Fruit fly (Drosophila melanogaster) S2 (cell line): Measurements from ENCODE around the gene CG33322.

Source experiments
- CG8478 ChIP-seq: fragments of >200 bp; optimal IDR thresholded peaks from 2 replicates; lab custom pipeline; 2018
- CTCF ChIP-seq, 2 experiments: fragments of >200 bp; optimal IDR thresholded peaks; 2 replicates each; lab custom pipeline; 2018

Gene CG33322

dm6 chr2L:20812283-20813189, 3.5 kb downstream of the CG33322 start:
- TF ChIP-seq CG8478 (lab: Kevin White, UChicago) (no peak), CTCF (optimal IDR thresholded peaks at IDR 0.05; lab: Kevin White, UChicago) (no peak)

DNA sequence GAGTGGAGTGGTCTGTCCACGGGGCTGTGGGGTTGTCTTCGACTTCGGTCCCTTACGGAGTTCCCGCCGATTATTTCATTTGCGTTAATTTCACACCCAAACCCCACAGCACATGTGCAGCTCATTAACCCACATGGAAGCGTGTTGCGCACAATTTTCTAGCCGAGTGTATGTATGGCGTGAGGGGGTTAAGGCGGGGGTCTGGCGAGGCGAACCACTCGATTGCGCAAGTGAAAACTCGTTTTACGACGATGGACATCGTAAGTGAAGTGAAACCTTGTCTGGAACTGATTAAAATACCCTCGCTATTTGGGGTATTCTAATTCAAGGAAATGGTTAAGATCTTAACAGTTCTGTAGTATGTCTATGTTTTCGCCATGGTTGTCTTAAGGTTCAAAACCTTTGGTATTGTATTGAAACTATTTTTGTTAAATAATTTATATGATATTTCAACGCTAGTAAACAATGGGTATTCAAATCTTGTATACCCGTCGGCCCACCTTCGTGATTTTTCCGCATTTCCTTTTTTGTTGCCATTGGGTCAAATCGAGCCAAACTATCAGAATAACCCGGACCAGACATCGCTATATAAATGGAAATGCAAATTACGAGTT, 4.9 kb downstream of the CG33322 start:
- TF ChIP-seq CTCF (optimal IDR thresholded peaks at IDR 0.05; lab: Kevin White, UChicago) (no peak), CG8478 (lab: Kevin White, UChicago) (no peak)

dm6 chr2L:20809229-20809628, 6.8 kb downstream of the CG33322 start:
- TF ChIP-seq CTCF (optimal IDR thresholded peaks at IDR 0.05; lab: Kevin White, UChicago) (no peak), CG8478 (lab: Kevin White, UChicago) (no peak)

dm6 chr2L:20808510-20809195, 7.4 kb downstream of the CG33322 start:
- TF ChIP-seq CG8478 (lab: Kevin White, UChicago) (no peak), CTCF (optimal IDR thresholded peaks at IDR 0.05; lab: Kevin White, UChicago) (no peak)

DNA sequence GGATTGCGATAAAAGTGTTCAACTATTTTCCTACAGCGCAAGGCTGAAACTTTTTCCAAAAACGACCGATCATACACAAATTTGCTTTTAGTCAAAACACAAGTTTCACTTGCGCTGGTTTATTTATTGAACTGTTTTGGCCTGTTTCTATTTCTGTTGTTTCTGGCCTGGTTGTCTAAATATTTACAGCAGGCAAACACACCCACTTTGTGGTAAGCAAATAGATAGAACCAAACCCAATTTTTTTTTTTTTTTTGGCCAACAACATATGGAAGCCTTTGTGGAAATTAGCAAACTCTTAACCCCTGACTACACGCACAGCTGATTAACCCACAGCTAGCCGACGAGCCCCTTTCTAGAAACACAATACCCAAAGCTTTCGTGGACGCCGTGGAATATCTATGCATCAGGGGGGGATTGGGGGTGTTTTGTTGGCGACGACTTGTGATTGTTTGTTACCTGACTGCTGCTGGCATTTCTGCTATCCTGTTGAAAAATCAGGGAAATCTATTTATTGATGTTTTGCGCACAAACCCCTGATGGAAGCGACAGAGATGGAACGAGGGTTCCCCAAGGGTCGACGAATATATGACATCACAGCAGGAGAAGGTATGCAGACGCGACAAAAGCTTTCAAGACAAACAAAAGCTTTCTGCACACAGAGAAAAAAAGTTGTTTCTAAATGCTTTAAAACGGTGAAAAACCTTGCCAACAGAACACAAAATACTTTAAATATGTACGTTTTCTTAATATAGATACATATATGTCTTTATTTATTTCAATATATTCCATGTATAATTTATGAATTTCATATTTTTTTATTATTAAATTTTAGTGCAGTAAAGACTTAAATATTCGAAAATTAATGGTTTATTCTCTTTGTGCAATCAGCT, 8.2 kb downstream of the CG33322 start:
- TF ChIP-seq CTCF (optimal IDR thresholded peaks at IDR 0.05; lab: Kevin White, UChicago) (no peak), CG8478 (lab: Kevin White, UChicago) (no peak)

dm6 chr2L:20806619-20807018, 9.4 kb downstream of the CG33322 start:
- TF ChIP-seq CG8478 (lab: Kevin White, UChicago) (no peak), CTCF (optimal IDR thresholded peaks at IDR 0.05; lab: Kevin White, UChicago) (no peak)

dm6 chr2L:20805624-20806339, 10.3 kb downstream of the CG33322 start:
- TF ChIP-seq CTCF (optimal IDR thresholded peaks at IDR 0.05; lab: Kevin White, UChicago) (no peak), CG8478 (lab: Kevin White, UChicago) (no peak)

DNA sequence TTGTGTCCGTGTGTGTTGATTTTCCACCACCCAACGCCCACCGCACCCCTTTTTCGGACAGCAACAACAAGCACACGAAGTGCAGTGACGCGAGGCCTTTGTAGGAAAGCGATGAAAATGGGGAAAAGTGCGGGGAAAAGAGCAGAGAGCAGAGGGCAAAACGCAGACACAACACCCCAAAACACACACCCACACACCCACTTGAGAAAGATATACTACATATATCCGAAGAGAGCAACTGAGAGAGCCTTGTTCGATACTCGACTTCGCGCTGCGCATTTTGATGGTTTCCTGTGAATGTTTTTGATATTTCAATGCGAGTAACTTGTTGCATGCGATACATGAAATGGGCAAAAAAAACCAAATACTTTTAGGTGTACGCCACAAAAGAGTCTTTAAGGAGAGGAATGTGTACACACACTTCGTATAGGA, 12.3 kb downstream of the CG33322 start:
- TF ChIP-seq CG8478 (lab: Kevin White, UChicago) (no peak), CTCF (optimal IDR thresholded peaks at IDR 0.05; lab: Kevin White, UChicago) (no peak)

DNA sequence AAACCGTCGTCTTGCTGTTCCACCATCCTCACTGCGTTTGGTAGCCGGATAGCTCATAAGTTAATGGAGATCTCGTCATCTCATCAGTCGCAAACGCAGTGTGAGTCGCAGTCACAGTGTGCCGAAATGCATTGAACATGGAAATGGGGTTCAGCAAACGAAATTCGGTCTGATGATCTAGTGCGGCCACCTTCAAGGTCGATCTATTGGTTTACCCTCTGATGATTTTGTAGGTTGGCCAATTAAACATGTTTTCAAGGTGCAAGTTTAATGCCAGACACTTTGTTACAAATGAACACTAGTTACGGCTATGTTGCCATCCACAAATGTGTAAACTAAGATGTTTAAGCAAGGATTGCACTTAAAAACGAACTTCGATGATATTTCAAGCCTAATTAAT, 13.2 kb downstream of the CG33322 start:
- TF ChIP-seq CG8478 (lab: Kevin White, UChicago): no peak
- no peak for TF ChIP-seq CTCF (optimal IDR thresholded peaks at IDR 0.05; lab: Kevin White, UChicago)

dm6 chr2L:20802204-20802603, 13.8 kb downstream of the CG33322 start:
- TF ChIP-seq CTCF (optimal IDR thresholded peaks at IDR 0.05; lab: Kevin White, UChicago): no peak
- no peak for TF ChIP-seq CG8478 (lab: Kevin White, UChicago)

DNA sequence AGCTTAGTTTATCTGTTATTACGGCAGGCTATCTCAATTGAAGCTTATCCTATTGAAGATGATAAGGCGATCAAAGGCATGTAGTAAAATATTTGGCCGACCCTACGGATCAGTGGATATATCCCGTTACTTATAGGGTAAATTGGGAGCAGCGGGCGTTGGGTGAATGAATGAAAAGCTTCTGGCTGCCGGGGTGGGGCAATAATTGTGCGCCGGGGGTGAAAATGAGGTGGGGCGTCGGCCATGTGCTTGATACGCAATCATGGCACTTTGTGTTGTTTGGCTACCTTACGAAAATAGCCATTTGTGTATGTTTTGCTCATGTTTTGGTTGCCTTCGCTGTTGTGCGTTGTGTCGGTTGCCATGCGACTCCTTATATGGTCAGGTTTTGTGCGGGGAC, 14.2 kb downstream of the CG33322 start:
- TF ChIP-seq CTCF (optimal IDR thresholded peaks at IDR 0.05; lab: Kevin White, UChicago) (no peak), CG8478 (lab: Kevin White, UChicago) (no peak)

- TF ChIP-seq CTCF (optimal IDR thresholded peaks at IDR 0.05; lab: Kevin White, UChicago) (no peak), CG8478 (lab: Kevin White, UChicago) (no peak)
Observed at dm6 chr2L:20799991-20800897, 15.8 kb downstream of the CG33322 start.
